Fruit fly (Drosophila melanogaster) whole organism, embryonic: ENCODE data around the gene CG7914.
A peak's percentile ranks its signal among the peaks of the same experiment; 100 is the strongest.

Experiments
- Antp ChIP-seq: fragments of 200-800 bp; sonication (Bioruptor generic); optimal IDR thresholded peaks from 3 replicates; lab custom pipeline; 2016; ENCODE audit warnings: missing biosample characterization, missing genetic modification characterization
- Blimp-1 ChIP-seq: fragments of 200-800 bp; sonication (Bioruptor generic); optimal IDR thresholded peaks from 3 replicates; lab custom pipeline; 2018; ENCODE audit warnings: missing biosample characterization, missing genetic modification characterization, mild to moderate bottlenecking, moderate library complexity, missing genetic modification reagents
- BtbVII ChIP-seq: fragments of 200-800 bp; sonication (Bioruptor generic); optimal IDR thresholded peaks from 3 replicates; lab custom pipeline; 2017; ENCODE audit warnings: missing biosample characterization, mild to moderate bottlenecking, missing genetic modification characterization
- Bteb2 ChIP-seq: fragments of 200-800 bp; sonication (Bioruptor generic); optimal IDR thresholded peaks from 2 replicates; lab custom pipeline; 2016; ENCODE audit warnings: missing biosample characterization, missing genetic modification characterization
- CG13775 ChIP-seq: fragments of 200-800 bp; sonication (Bioruptor generic); optimal IDR thresholded peaks from 3 replicates; lab custom pipeline; 2017; ENCODE audit warnings: missing biosample characterization, mild to moderate bottlenecking, missing genetic modification characterization
- CG15479 ChIP-seq: fragments of 200-800 bp; sonication (Bioruptor generic); optimal IDR thresholded peaks from 3 replicates; lab custom pipeline; 2019; ENCODE audit warnings: missing biosample characterization, mild to moderate bottlenecking, missing genetic modification characterization, moderate library complexity
- CG17359 ChIP-seq: fragments of 200-800 bp; sonication (Bioruptor generic); optimal IDR thresholded peaks from 3 replicates; lab custom pipeline; 2018; ENCODE audit warnings: missing biosample characterization, mild to moderate bottlenecking, missing genetic modification characterization, moderate library complexity
- CG17385 ChIP-seq: fragments of 200-800 bp; sonication (Bioruptor generic); optimal IDR thresholded peaks from 3 replicates; lab custom pipeline; 2018; ENCODE audit warnings: missing biosample characterization, mild to moderate bottlenecking, missing genetic modification characterization
- CG17829 ChIP-seq: fragments of 200-800 bp; optimal IDR thresholded peaks from 2 replicates; lab custom pipeline; 2019; ENCODE audit warnings: missing biosample characterization, mild to moderate bottlenecking, missing genetic modification characterization, moderate library complexity
- CG30403 ChIP-seq: fragments of 200-800 bp; sonication (Bioruptor generic); optimal IDR thresholded peaks from 3 replicates; lab custom pipeline; 2016; ENCODE audit warnings: missing biosample characterization, missing genetic modification characterization
- CG30431 ChIP-seq: fragments of 200-800 bp; sonication (Bioruptor generic); optimal IDR thresholded peaks from 2 replicates; lab custom pipeline; 2017; ENCODE audit warnings: missing biosample characterization, missing genetic modification characterization
- CG33557 ChIP-seq: fragments of 200-800 bp; sonication (Bioruptor generic); optimal IDR thresholded peaks from 2 replicates; lab custom pipeline; 2019; ENCODE audit warnings: missing biosample characterization, mild to moderate bottlenecking, missing genetic modification characterization, moderate library complexity
- CG34224 ChIP-seq: fragments of 200-800 bp; sonication (Bioruptor generic); IDR thresholded peaks from 3 replicates; pipeline ENCODE4 v1.3.6; 2022; ENCODE audit warnings: missing biosample characterization, missing genetic modification characterization; ENCODE audit not compliant: partially characterized antibody
- CG4424 ChIP-seq: fragments of 200-800 bp; sonication (Bioruptor generic); optimal IDR thresholded peaks from 3 replicates; lab custom pipeline; 2016; ENCODE audit warnings: missing biosample characterization, missing genetic modification characterization
- CG6791 ChIP-seq: fragments of 200-800 bp; sonication (Bioruptor generic); IDR thresholded peaks from 3 replicates; pipeline ENCODE4 v1.3.6; 2022; ENCODE audit warnings: missing biosample characterization, missing genetic modification characterization; ENCODE audit not compliant: partially characterized antibody
- D19A ChIP-seq: fragments of 200-800 bp; optimal IDR thresholded peaks from 3 replicates; lab custom pipeline; 2019; ENCODE audit warnings: missing biosample characterization, mild to moderate bottlenecking, missing genetic modification characterization, moderate library complexity
- Dref ChIP-seq: fragments of 200-800 bp; sonication (Bioruptor generic); IDR thresholded peaks from 2 replicates; pipeline ENCODE4 v1.3.6; 2022; ENCODE audit warnings: missing biosample characterization, missing genetic modification characterization
- Eip74EF ChIP-seq, 2 experiments: fragments of 200-800 bp in 1 of 2; fragments of >200 bp in 1 of 2; sonication (Bioruptor generic) in 1 of 2; optimal IDR thresholded peaks; 2 replicates each; lab custom pipeline; 2017 to 2019; ENCODE audit warnings: missing biosample characterization in 2 of 2, missing genetic modification characterization in 2 of 2, mild to moderate bottlenecking in 1 of 2, moderate library complexity in 1 of 2
- Hr78 ChIP-seq, 2 experiments: fragments of 200-800 bp in 1 of 2; fragments of >200 bp in 1 of 2; sonication (Bioruptor generic) in 1 of 2; optimal IDR thresholded peaks; 2 replicates each; lab custom pipeline; 2017 to 2019; ENCODE audit warnings: missing biosample characterization in 2 of 2, missing genetic modification characterization in 2 of 2, mild to moderate bottlenecking in 1 of 2, moderate library complexity in 1 of 2
- Ssrp ChIP-seq: fragments of 200-800 bp; sonication (Bioruptor generic); optimal IDR thresholded peaks from 2 replicates; lab custom pipeline; 2018; ENCODE audit warnings: missing biosample characterization, mild to moderate bottlenecking, missing genetic modification characterization, moderate library complexity
- Stat92E ChIP-seq, 3 experiments: fragments of >200 bp in 2 of 3; fragments of 200-800 bp in 1 of 3; sonication (Bioruptor generic) in 1 of 3; optimal IDR thresholded peaks; 2 replicates each; lab custom pipeline; 2017 to 2019; ENCODE audit warnings: missing biosample characterization in 3 of 3, missing genetic modification characterization in 3 of 3, mild to moderate bottlenecking in 1 of 3, moderate library complexity in 1 of 3
- cad ChIP-seq: fragments of >200 bp; optimal IDR thresholded peaks from 2 replicates; lab custom pipeline; 2017; ENCODE audit warnings: missing biosample characterization, missing genetic modification characterization
- crol ChIP-seq: fragments of 200-800 bp; sonication (Bioruptor generic); IDR thresholded peaks from 2 replicates; pipeline ENCODE4 v1.3.6; 2022; ENCODE audit warnings: missing biosample characterization, missing genetic modification characterization
- gcm ChIP-seq: fragments of 200-800 bp; sonication (Bioruptor generic); optimal IDR thresholded peaks from 2 replicates; lab custom pipeline; 2019; ENCODE audit warnings: missing biosample characterization, mild to moderate bottlenecking, missing genetic modification characterization, moderate library complexity
- grn ChIP-seq: fragments of 200-800 bp; sonication (Bioruptor generic); optimal IDR thresholded peaks from 3 replicates; lab custom pipeline; 2017; ENCODE audit warnings: missing biosample characterization, missing genetic modification characterization
- gsb-n ChIP-seq: fragments of 200-800 bp; sonication (Bioruptor generic); optimal IDR thresholded peaks from 3 replicates; lab custom pipeline; 2018; ENCODE audit warnings: missing biosample characterization, mild to moderate bottlenecking, missing genetic modification characterization
- kni ChIP-seq: fragments of 200-800 bp; sonication (Bioruptor generic); optimal IDR thresholded peaks from 3 replicates; lab custom pipeline; 2017; ENCODE audit warnings: mild to moderate bottlenecking, missing biosample characterization, missing genetic modification reagents, missing genetic modification characterization
- lilli ChIP-seq: fragments of 200-800 bp; sonication (Bioruptor generic); optimal IDR thresholded peaks from 3 replicates; lab custom pipeline; 2016; ENCODE audit warnings: missing biosample characterization, missing genetic modification characterization
- prd ChIP-seq, 3 experiments: fragments of >200 bp in 2 of 3; fragments of 200-800 bp in 1 of 3; sonication (Bioruptor generic) in 1 of 3; optimal IDR thresholded peaks in 2 of 3; IDR thresholded peaks in 1 of 3; 2 replicates in 2 of 3; 3 replicates in 1 of 3; pipeline versions ENCODE4 v1.3.6 to Lab custom; 2017 to 2022; ENCODE audit warnings: missing biosample characterization in 1 of 3, missing genetic modification characterization in 1 of 3
- sc ChIP-seq, 3 experiments: fragments of >200 bp in 2 of 3; fragments of 200-800 bp in 1 of 3; sonication (Bioruptor generic) in 1 of 3; optimal IDR thresholded peaks; 2 replicates in 2 of 3; 3 replicates in 1 of 3; lab custom pipeline; 2017; ENCODE audit warnings: mild to moderate bottlenecking in 1 of 3, missing biosample characterization in 1 of 3, missing genetic modification characterization in 1 of 3, missing genetic modification reagents in 1 of 3
- sd ChIP-seq: fragments of 200-800 bp; sonication (Bioruptor generic); optimal IDR thresholded peaks from 3 replicates; lab custom pipeline; 2018; ENCODE audit warnings: missing biosample characterization, mild to moderate bottlenecking, missing genetic modification characterization, moderate library complexity
- tin ChIP-seq: fragments of 200-800 bp; sonication (Bioruptor generic); optimal IDR thresholded peaks from 3 replicates; lab custom pipeline; 2016; ENCODE audit warnings: missing biosample characterization, missing genetic modification characterization
- tll ChIP-seq, 2 experiments: fragments of 200-800 bp in 1 of 2; fragments of >200 bp in 1 of 2; sonication (Bioruptor generic) in 1 of 2; optimal IDR thresholded peaks; 2 replicates each; lab custom pipeline; 2017 to 2019; ENCODE audit warnings: missing biosample characterization in 2 of 2, missing genetic modification characterization in 2 of 2, mild to moderate bottlenecking in 1 of 2, moderate library complexity in 1 of 2
- twi ChIP-seq: fragments of 200-800 bp; optimal IDR thresholded peaks from 2 replicates; lab custom pipeline; 2019; ENCODE audit warnings: missing biosample characterization, mild to moderate bottlenecking, missing genetic modification characterization, moderate library complexity
- zen ChIP-seq: fragments of 200-800 bp; sonication (Bioruptor generic); optimal IDR thresholded peaks from 3 replicates; lab custom pipeline; 2018; ENCODE audit warnings: missing biosample characterization, mild to moderate bottlenecking, missing genetic modification characterization, moderate library complexity

The CG7914 gene

DNA sequence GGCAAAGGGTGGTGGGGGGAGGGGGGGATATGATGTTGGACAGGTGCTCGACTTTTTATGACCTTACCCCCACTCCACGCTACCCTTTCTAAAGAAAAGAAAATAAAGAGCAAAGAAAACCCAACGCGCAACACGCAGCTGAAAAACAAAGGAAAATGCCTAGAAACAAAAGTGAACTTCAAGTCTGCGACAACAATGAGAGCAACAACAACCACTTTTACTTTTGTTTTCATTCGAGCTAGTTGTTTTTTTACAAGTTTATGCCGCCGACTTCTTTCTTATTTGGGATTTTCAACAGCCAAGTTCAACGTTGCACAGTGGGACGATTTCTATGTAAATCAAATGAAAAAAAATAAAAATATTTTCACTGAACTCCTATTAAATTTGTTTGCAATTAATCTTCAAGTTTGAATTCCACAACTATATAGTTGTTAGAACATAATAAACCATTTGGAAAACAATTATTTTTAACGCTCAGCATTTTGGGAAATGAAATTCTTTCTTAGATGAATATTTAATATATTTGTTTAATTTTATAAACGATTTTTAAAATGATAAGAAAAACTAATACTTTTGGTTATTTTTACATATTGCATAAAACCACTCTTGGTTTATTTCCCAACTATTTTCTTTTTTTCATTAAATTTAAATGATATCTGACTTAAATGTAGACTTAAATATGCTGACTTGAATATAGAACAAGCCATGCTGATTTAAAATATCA, 31.5 kb upstream of the CG7914 start (continued):
- TF ChIP-seq Ssrp (peak; percentile 52), lilli (GFP tag; lab: Kevin White, UChicago) (no peak), CG17385 (peak; percentile 38), CG34224 (GFP tag; lab: Robert Waterston, UW) (no peak), CG13775 (GFP tag; lab: Kevin White, UChicago) (peak; percentile 36), tin (GFP tag; lab: Kevin White, UChicago) (peak; percentile 5), D19A (tag; lab: Kevin White, UChicago) (peak; percentile 43), CG17359 (peak; percentile 42), gcm (GFP tag; lab: Kevin White, UChicago) (peak; percentile 8), gsb-n (tag; lab: Kevin White, UChicago) (peak; percentile 3), Eip74EF (GFP tag; optimal IDR thresholded peaks at IDR 0.05; lab: Kevin White, UChicago) (peak in 1 of 2 experiments; percentile 22), BtbVII (GFP tag; lab: Kevin White, UChicago) (peak; percentile 3), sc (optimal IDR thresholded peaks at IDR 0.05; lab: Kevin White, UChicago) (no peak), sc (GFP tag; optimal IDR thresholded peaks at IDR 0.05; lab: Kevin White, UChicago) (peak; percentile 30), Antp (GFP tag; lab: Kevin White, UChicago) (no peak), Hr78 (GFP tag; optimal IDR thresholded peaks at IDR 0.05; lab: Kevin White, UChicago) (peak in 1 of 2 experiments; percentile 7), CG17829 (tag; lab: Kevin White, UChicago) (peak; percentile 47), CG30403 (GFP tag; lab: Kevin White, UChicago) (peak; percentile 53)

DNA sequence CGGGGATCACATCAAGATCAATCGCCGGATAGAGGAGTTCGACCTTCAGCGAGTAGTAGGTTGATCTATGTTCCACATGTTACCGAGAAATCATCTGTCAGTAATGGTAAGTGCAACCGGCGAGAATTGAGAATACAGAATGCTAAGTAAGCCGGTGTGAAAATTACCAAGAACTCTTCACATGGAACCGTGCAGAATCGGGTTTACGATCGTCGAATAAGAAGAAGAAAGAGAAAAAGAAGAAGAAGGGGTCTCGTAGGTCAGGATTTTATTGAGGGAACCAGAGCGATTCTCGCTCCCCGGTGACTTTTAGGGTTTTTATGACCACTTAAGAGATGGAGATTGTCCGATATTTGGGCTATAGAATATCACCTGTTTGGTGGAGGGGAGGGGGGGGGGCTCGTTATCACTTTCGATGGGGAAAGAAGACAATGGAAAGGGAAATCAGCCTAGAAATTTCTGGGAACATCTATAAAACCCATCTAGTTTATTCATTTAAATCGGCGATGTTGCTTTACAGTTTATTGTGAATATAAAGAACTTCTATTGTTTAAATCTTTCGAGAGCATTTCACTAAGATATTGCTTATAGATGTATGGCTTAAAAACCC, 27.8 kb upstream of the CG7914 start:
- peak; percentile 76 for TF ChIP-seq CG17385
- peak; percentile 97 for TF ChIP-seq Blimp-1 (GFP tag; lab: Kevin White, UChicago)
- TF ChIP-seq kni, result peak; percentile 35
- no peak for TF ChIP-seq CG15479 (GFP tag; lab: Kevin White, UChicago)
- no peak for TF ChIP-seq sd
- TF ChIP-seq CG6791 (GFP tag; lab: Robert Waterston, UW), result peak; percentile 11; the same call in 1 of the 3 replicates
- peak; percentile 26 for TF ChIP-seq grn (GFP tag; lab: Kevin White, UChicago)
- TF ChIP-seq tll (GFP tag; optimal IDR thresholded peaks at IDR 0.05; lab: Kevin White, UChicago), result peak in 1 of 2 experiments; percentile 18
- no peak for TF ChIP-seq CG30431 (GFP tag; lab: Kevin White, UChicago)
- TF ChIP-seq Bteb2 (GFP tag; lab: Kevin White, UChicago), result no peak
- TF ChIP-seq Dref, result no peak
- TF ChIP-seq zen (tag; lab: Kevin White, UChicago), result peak; percentile 55
- TF ChIP-seq cad (GFP tag; lab: Kevin White, UChicago), result peak; percentile 88
- no peak for TF ChIP-seq CG4424 (GFP tag; lab: Kevin White, UChicago)
- no peak for TF ChIP-seq prd (optimal IDR thresholded peaks at IDR 0.05; lab: Kevin White, UChicago)
- TF ChIP-seq prd (GFP tag; IDR thresholded peaks at IDR 0.05; lab: Robert Waterston, UW), result peak; percentile 13; the same call in 1 of the 3 replicates
- peak in 1 of 3 experiments; percentile 10 for TF ChIP-seq Stat92E (GFP tag; optimal IDR thresholded peaks at IDR 0.05; lab: Kevin White, UChicago)
- TF ChIP-seq CG33557 (GFP tag; lab: Kevin White, UChicago), result peak; percentile 22
- peak; percentile 34 for TF ChIP-seq twi (tag; lab: Kevin White, UChicago)
- peak; percentile 46; the same call in 1 of the 2 replicates for TF ChIP-seq crol (GFP tag; lab: Robert Waterston, UW)
